Worm (Caenorhabditis elegans) whole organism, L1 larva: ENCODE measurements around the gene cgr-1.

ENCODE experiments used
- C16A3.4 ChIP-seq: fragments of 150-350 bp; optimal IDR thresholded peaks from 2 replicates; lab custom pipeline; 2014; ENCODE audit warnings: missing biosample characterization, missing genetic modification characterization
- F16B12.6 ChIP-seq: fragments of 150-350 bp; optimal IDR thresholded peaks from 2 replicates; lab custom pipeline; 2014; ENCODE audit warnings: missing biosample characterization, missing genetic modification characterization
- Y116A8C.19 ChIP-seq: sonication (generic microtip); optimal IDR thresholded peaks from 2 replicates; lab custom pipeline; 2016; ENCODE audit warnings: missing compliant biosample characterization, missing genetic modification characterization, borderline replicate concordance
- alr-1 ChIP-seq: fragments of 200-800 bp; sonication (Bioruptor generic); optimal IDR thresholded peaks from 2 replicates; lab custom pipeline; 2018; ENCODE audit warnings: borderline replicate concordance, mild to moderate bottlenecking, missing genetic modification characterization, missing compliant biosample characterization
- blmp-1 ChIP-seq: fragments of 150-350 bp; optimal IDR thresholded peaks from 2 replicates; lab custom pipeline; 2014; ENCODE audit warnings: missing biosample characterization, missing genetic modification characterization
- ceh-63 ChIP-seq: fragments of 200-800 bp; sonication (Bioruptor generic); optimal IDR thresholded peaks from 2 replicates; lab custom pipeline; 2018; ENCODE audit warnings: mild to moderate bottlenecking, missing genetic modification characterization, missing compliant biosample characterization
- ceh-8 ChIP-seq: fragments of 200-800 bp; sonication (Bioruptor generic); optimal IDR thresholded peaks from 2 replicates; lab custom pipeline; 2018; ENCODE audit warnings: mild to moderate bottlenecking, missing genetic modification characterization, moderate library complexity, missing compliant biosample characterization
- ceh-82 ChIP-seq, 3 experiments: fragments of 150-350 bp in 1 of 3; sonication (generic microtip) in 2 of 3; optimal IDR thresholded peaks; 2 replicates each; lab custom pipeline; 2014 to 2017; ENCODE audit warnings: missing biosample characterization in 3 of 3, missing genetic modification characterization in 3 of 3
- ces-1 ChIP-seq: fragments of 150-350 bp; optimal IDR thresholded peaks from 2 replicates; lab custom pipeline; 2014; ENCODE audit warnings: missing biosample characterization, missing genetic modification reagents, missing genetic modification characterization
- dpl-1 ChIP-seq, 3 experiments: fragments of 150-350 bp in 2 of 3; sonication (generic microtip) in 1 of 3; optimal IDR thresholded peaks; 2 replicates each; lab custom pipeline; 2014 to 2017; ENCODE audit warnings: missing biosample characterization in 3 of 3, missing genetic modification characterization in 3 of 3, missing genetic modification reagents in 3 of 3
- dsc-1 ChIP-seq: sonication (generic microtip); optimal IDR thresholded peaks from 2 replicates; lab custom pipeline; 2016; ENCODE audit warnings: mild to moderate bottlenecking, missing genetic modification characterization, missing compliant biosample characterization
- efl-1 ChIP-seq, 4 experiments: fragments of 150-350 bp; optimal IDR thresholded peaks in 3 of 4; peaks in 1 of 4; 1 replicate in 1 of 4; 2 replicates in 3 of 4; lab custom pipeline; 2014; ENCODE audit warnings: missing biosample characterization in 2 of 4, missing genetic modification characterization in 2 of 4, missing genetic modification reagents in 2 of 4
- efl-3 ChIP-seq: fragments of 200-800 bp; sonication (Bioruptor generic); optimal IDR thresholded peaks from 2 replicates; lab custom pipeline; 2018; ENCODE audit warnings: mild to moderate bottlenecking, missing genetic modification characterization, missing compliant biosample characterization
- egl-27 ChIP-seq, 2 experiments: fragments of 150-350 bp in 1 of 2; sonication (generic microtip); optimal IDR thresholded peaks; 3 replicates each; lab custom pipeline; 2017 to 2018; ENCODE audit warnings: missing biosample characterization in 2 of 2, missing genetic modification characterization in 2 of 2, missing genetic modification reagents in 2 of 2
- elt-2 ChIP-seq: sonication (generic microtip); optimal IDR thresholded peaks from 2 replicates; lab custom pipeline; 2016; ENCODE audit warnings: missing genetic modification characterization, mild to moderate bottlenecking, inconsistent platforms, missing compliant biosample characterization, missing genetic modification reagents
- ets-5 ChIP-seq: fragments of 200-800 bp; sonication (Bioruptor generic); IDR thresholded peaks from 2 replicates; pipeline ENCODE4 v1.3.6; 2022; ENCODE audit warnings: missing genetic modification characterization, missing compliant biosample characterization
- fkh-4 ChIP-seq: sonication (generic microtip); optimal IDR thresholded peaks from 2 replicates; lab custom pipeline; 2016; ENCODE audit warnings: missing compliant biosample characterization, missing genetic modification characterization, borderline replicate concordance
- hlh-17 ChIP-seq: fragments of 200-800 bp; sonication (Bioruptor generic); optimal IDR thresholded peaks from 2 replicates; lab custom pipeline; 2018; ENCODE audit warnings: missing genetic modification characterization, mild to moderate bottlenecking, missing compliant biosample characterization, moderate library complexity, borderline replicate concordance
- hpl-2 ChIP-seq: fragments of 150-350 bp; optimal IDR thresholded peaks from 2 replicates; lab custom pipeline; 2014; ENCODE audit warnings: missing biosample characterization, missing genetic modification reagents, missing genetic modification characterization
- irx-1 ChIP-seq: sonication (generic microtip); optimal IDR thresholded peaks from 2 replicates; lab custom pipeline; 2016; ENCODE audit warnings: missing genetic modification characterization, missing compliant biosample characterization
- isw-1 ChIP-seq: fragments of 200-800 bp; sonication (Bioruptor generic); IDR thresholded peaks from 2 replicates; pipeline ENCODE4 v1.3.6; 2022; ENCODE audit warnings: missing genetic modification characterization, missing compliant biosample characterization
- jun-1 ChIP-seq: fragments of 150-350 bp; optimal IDR thresholded peaks from 2 replicates; lab custom pipeline; 2014; ENCODE audit warnings: missing biosample characterization, missing genetic modification reagents, missing genetic modification characterization
- lin-15B ChIP-seq: fragments of 150-350 bp; sonication (generic microtip); optimal IDR thresholded peaks from 3 replicates; lab custom pipeline; 2014; ENCODE audit warnings: missing biosample characterization, missing genetic modification characterization
- lin-35 ChIP-seq, 2 experiments: fragments of 150-350 bp; optimal IDR thresholded peaks; 2 replicates each; lab custom pipeline; 2014; ENCODE audit warnings: missing biosample characterization in 2 of 2, missing genetic modification characterization in 2 of 2, missing genetic modification reagents in 2 of 2
- lir-3 ChIP-seq: sonication (generic microtip); optimal IDR thresholded peaks from 2 replicates; lab custom pipeline; 2016; ENCODE audit warnings: mild to moderate bottlenecking, missing genetic modification characterization, moderate library complexity, missing compliant biosample characterization; ENCODE audit not compliant: poor library complexity
- mdl-1 ChIP-seq, 2 experiments: fragments of 150-350 bp; optimal IDR thresholded peaks; 2 replicates each; lab custom pipeline; 2014 to 2017; ENCODE audit warnings: missing biosample characterization in 2 of 2, missing genetic modification characterization in 2 of 2, inconsistent platforms in 1 of 2
- nhr-19 ChIP-seq: fragments of 200-800 bp; sonication (Bioruptor generic); conservative IDR thresholded peaks from 2 replicates; pipeline ENCODE4 v1.3.6; 2022; ENCODE audit warnings: missing genetic modification characterization, missing compliant biosample characterization
- nhr-20 ChIP-seq: sonication (generic microtip); optimal IDR thresholded peaks from 2 replicates; lab custom pipeline; 2016; ENCODE audit warnings: mild to moderate bottlenecking, missing genetic modification characterization, missing compliant biosample characterization
- nhr-237 ChIP-seq: fragments of 150-350 bp; optimal IDR thresholded peaks from 2 replicates; lab custom pipeline; 2014; ENCODE audit warnings: missing biosample characterization, missing genetic modification characterization
- nhr-28 ChIP-seq: fragments of 150-350 bp; optimal IDR thresholded peaks from 2 replicates; lab custom pipeline; 2014; ENCODE audit warnings: missing biosample characterization, missing genetic modification characterization
- nhr-76 ChIP-seq: sonication (generic microtip); optimal IDR thresholded peaks from 2 replicates; lab custom pipeline; 2017; ENCODE audit warnings: missing biosample characterization, missing genetic modification characterization
- nhr-84 ChIP-seq: sonication (generic microtip); optimal IDR thresholded peaks from 2 replicates; lab custom pipeline; 2017; ENCODE audit warnings: missing biosample characterization, missing genetic modification characterization
- nhr-85 ChIP-seq: sonication (generic microtip); peaks from one replicate; lab custom pipeline; 2016; ENCODE audit warnings: missing genetic modification characterization, inconsistent platforms, missing compliant biosample characterization
- nhr-90 ChIP-seq: sonication (generic microtip); optimal IDR thresholded peaks from 2 replicates; lab custom pipeline; 2016; ENCODE audit warnings: mild to moderate bottlenecking, missing genetic modification characterization, missing compliant biosample characterization; ENCODE audit not compliant: poor library complexity
- skn-1 ChIP-seq: fragments of 150-350 bp; optimal IDR thresholded peaks from 2 replicates; lab custom pipeline; 2014; ENCODE audit warnings: missing biosample characterization, missing genetic modification characterization
- snpc-4 ChIP-seq: fragments of 150-350 bp; optimal IDR thresholded peaks from 2 replicates; lab custom pipeline; 2014; ENCODE audit warnings: missing biosample characterization, missing genetic modification characterization
- snu-23 ChIP-seq: sonication (generic microtip); optimal IDR thresholded peaks from 2 replicates; lab custom pipeline; 2016; ENCODE audit warnings: missing genetic modification characterization, missing compliant biosample characterization
- sptf-1 ChIP-seq: fragments of 150-350 bp; optimal IDR thresholded peaks from 2 replicates; lab custom pipeline; 2014; ENCODE audit warnings: missing biosample characterization, missing genetic modification characterization
- swsn-7 ChIP-seq: sonication (generic microtip); optimal IDR thresholded peaks from 2 replicates; lab custom pipeline; 2016; ENCODE audit warnings: missing genetic modification characterization, missing compliant biosample characterization
- tbx-2 ChIP-seq: sonication (generic microtip); optimal IDR thresholded peaks from 2 replicates; lab custom pipeline; 2016; ENCODE audit warnings: missing genetic modification characterization, missing compliant biosample characterization
- tlp-1 ChIP-seq: fragments of 150-350 bp; optimal IDR thresholded peaks from 2 replicates; lab custom pipeline; 2014; ENCODE audit warnings: missing biosample characterization, missing genetic modification characterization
- vab-15 ChIP-seq: sonication (generic microtip); optimal IDR thresholded peaks from 2 replicates; lab custom pipeline; 2017; ENCODE audit warnings: missing genotype, mild to moderate bottlenecking, missing genetic modification characterization, missing compliant biosample characterization
- xbp-1 ChIP-seq: sonication (generic microtip); optimal IDR thresholded peaks from 2 replicates; lab custom pipeline; 2016; ENCODE audit warnings: missing genetic modification characterization, missing compliant biosample characterization
- zip-4 ChIP-seq: fragments of 200-800 bp; sonication (Bioruptor generic); optimal IDR thresholded peaks from 2 replicates; lab custom pipeline; 2018; ENCODE audit warnings: mild to moderate bottlenecking, missing genetic modification characterization, moderate library complexity, missing compliant biosample characterization

Gene cgr-1

DNA sequence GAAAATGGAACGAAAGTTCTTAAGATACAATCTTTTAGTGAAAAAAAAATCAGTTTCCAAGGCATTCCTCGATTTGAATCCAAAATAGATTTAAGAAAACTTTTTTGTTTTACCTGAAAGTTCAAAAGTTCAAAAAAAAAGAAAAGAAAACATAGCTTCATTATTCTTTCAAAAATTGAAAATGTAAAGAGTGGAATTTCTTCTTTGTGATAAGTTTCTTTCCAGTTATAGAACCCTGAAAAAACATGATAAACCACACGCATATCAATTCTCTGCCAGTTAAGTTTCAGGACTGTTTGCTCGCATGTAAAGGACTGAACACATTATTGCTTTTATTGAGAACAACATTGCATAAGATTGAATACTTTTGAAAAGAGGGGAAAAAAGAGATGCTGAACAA is 11.5 kb upstream of the cgr-1 start:
- TF ChIP-seq nhr-237 (tag; lab: Kevin White, UChicago) (no peak), nhr-85 (tag; lab: Kevin White, UChicago) (no peak), hpl-2 (no peak), tbx-2 (tag; lab: Kevin White, UChicago) (no peak), F16B12.6 (tag; lab: Kevin White, UChicago) (no peak), Y116A8C.19 (tag; lab: Kevin White, UChicago) (no peak), swsn-7 (tag; lab: Kevin White, UChicago) (no peak)
- TF ChIP-seq, all 84 proteins: peak for 0

DNA sequence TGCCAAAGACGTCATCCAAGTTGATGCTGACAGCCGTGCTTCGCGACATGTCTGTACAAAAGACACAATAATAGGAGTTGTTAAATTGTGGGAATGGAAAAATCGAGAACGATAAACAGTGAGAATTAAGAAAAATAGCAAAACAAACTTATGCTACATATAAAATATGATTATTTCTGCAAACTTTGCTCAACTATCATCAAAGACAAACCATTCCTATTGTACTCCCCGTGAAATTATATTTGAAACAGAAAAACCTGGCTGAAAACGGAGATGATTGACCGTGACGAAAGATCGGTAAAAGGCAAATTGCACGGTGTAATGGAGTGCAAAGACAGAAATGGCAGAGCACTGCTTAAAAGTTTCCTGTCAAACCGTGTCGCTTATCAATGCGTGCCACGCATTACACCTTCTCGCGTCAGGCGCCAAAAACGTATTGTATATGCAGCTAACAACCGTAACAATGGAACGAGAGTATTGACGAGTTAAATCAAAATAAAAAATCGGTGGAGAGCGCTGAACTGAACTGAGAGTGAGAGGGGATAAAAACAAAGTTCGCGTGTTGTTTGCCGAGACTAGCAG is 10.9 kb upstream of the cgr-1 start, which contains the start of gene C18B2.5:
Gene C18B2.5 (minus strand): TSS at position 51 of the 582 bp plus-strand sequence.
- TF ChIP-seq elt-2 (tag; lab: Kevin White, UChicago) (peak; percentile 35), skn-1 (tag; lab: Kevin White, UChicago) (no peak), efl-1 (optimal IDR thresholded peaks at IDR 0.05; lab: Kevin White, UChicago) (no peak), efl-1 (GFP tag; optimal IDR thresholded peaks at IDR 0.05 in 1 of 2; lab: Kevin White, UChicago) (peak in 1 of 2 experiments; percentile 72)

DNA sequence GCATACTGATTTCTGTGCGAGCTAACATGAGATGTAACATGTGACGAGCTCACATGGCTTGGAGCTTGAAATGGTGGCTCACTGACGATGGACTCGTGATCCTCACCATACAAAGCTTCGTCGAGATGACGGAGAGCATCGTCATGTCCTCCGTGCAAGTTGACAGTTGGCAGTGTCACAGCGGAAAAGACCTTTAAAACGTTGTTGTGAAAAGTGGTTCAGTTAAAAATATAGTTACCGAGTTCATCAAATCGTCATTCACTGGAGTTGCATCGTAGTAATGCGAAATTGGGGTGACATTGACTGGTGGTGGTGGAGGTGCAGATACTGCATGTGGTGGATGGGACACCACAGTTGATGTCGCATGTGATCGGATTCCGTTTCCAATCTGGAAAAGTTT is 10.2 kb upstream of the cgr-1 start:
- TF ChIP-seq nhr-84 (tag; lab: Kevin White, UChicago) (no peak), nhr-90 (tag; lab: Kevin White, UChicago) (no peak), nhr-20 (tag; lab: Kevin White, UChicago) (no peak), snpc-4 (no peak), nhr-28 (tag; lab: Kevin White, UChicago) (no peak), tlp-1 (tag; lab: Kevin White, UChicago) (no peak), ets-5 (GFP tag; lab: Robert Waterston, UW) (no peak), xbp-1 (no peak), ceh-63 (GFP tag; lab: Kevin White, UChicago) (no peak), jun-1 (no peak)
- TF ChIP-seq, all 84 proteins: peak for 0

DNA sequence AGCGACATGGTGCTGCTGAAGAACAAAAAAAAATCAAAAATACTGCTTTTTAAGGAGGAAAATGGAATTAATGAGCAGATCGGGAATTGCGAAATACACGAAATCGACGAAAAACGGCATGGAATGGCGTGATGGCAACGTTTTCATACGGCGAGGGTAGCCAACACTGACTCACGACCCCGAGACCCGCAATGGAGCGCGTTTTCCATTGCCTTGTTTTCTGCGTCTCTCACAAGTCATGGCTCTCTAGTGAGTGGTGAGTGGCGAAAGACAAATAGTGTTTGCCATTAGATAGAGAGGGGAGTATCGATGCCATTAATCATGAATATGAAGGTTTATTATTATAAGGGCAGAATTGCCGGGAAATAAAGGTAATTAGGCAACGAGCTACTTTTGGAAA is 5.5 kb upstream of the cgr-1 start, which contains the start of gene C18B2.4:
Gene C18B2.4 (minus strand): TSS at position 15 of the 400 bp plus-strand sequence.
- no peak for TF ChIP-seq hlh-17 (GFP tag; lab: Kevin White, UChicago)
- TF ChIP-seq vab-15 (tag; lab: Kevin White, UChicago): no peak
- TF ChIP-seq fkh-4 (tag; lab: Kevin White, UChicago): no peak
- peak; percentile 59 for TF ChIP-seq nhr-19 (GFP tag; lab: Robert Waterston, UW)
- peak; percentile 23 for TF ChIP-seq irx-1 (tag; lab: Kevin White, UChicago)
- peak; percentile 42 for TF ChIP-seq blmp-1 (tag; lab: Kevin White, UChicago)
- peak; percentile 64 for TF ChIP-seq snpc-4
- TF ChIP-seq dsc-1 (tag; lab: Kevin White, UChicago): peak; percentile 45
- no peak for TF ChIP-seq sptf-1
- TF ChIP-seq zip-4 (GFP tag; lab: Kevin White, UChicago): peak; percentile 51
- no peak for TF ChIP-seq tlp-1 (tag; lab: Kevin White, UChicago)
- peak; percentile 43 for TF ChIP-seq lin-15B (tag; lab: Kevin White, UChicago)
- peak; percentile 84 for TF ChIP-seq skn-1 (tag; lab: Kevin White, UChicago)
- no peak for TF ChIP-seq efl-3 (GFP tag; lab: Kevin White, UChicago)
- TF ChIP-seq C16A3.4 (tag; lab: Kevin White, UChicago): peak; percentile 80
- no peak for TF ChIP-seq alr-1
- no peak for TF ChIP-seq ceh-8 (GFP tag; lab: Kevin White, UChicago)
- no peak for TF ChIP-seq ceh-63 (GFP tag; lab: Kevin White, UChicago)
- TF ChIP-seq ets-5 (GFP tag; lab: Robert Waterston, UW): no peak
- no peak for TF ChIP-seq nhr-76 (tag; lab: Kevin White, UChicago)
- peak; percentile 15 to 49 (median 29) for TF ChIP-seq dpl-1 (GFP tag; optimal IDR thresholded peaks at IDR 0.05; lab: Kevin White, UChicago)
- TF ChIP-seq lin-35 (GFP tag; optimal IDR thresholded peaks at IDR 0.05; lab: Kevin White, UChicago): peak; percentile 45 to 79
- TF ChIP-seq jun-1: peak; percentile 77
- no peak for TF ChIP-seq nhr-85 (tag; lab: Kevin White, UChicago)
- TF ChIP-seq ceh-82 (tag; optimal IDR thresholded peaks at IDR 0.05; lab: Kevin White, UChicago): peak; percentile 45 to 82 (median 67)
- TF ChIP-seq isw-1: peak; percentile 58
- peak in 1 of 2 experiments; percentile 75 for TF ChIP-seq mdl-1 (tag; optimal IDR thresholded peaks at IDR 0.05; lab: Kevin White, UChicago)
- TF ChIP-seq lir-3 (tag; lab: Kevin White, UChicago): no peak
- peak; percentile 80 for TF ChIP-seq snu-23 (GFP tag; lab: Kevin White, UChicago)
- no peak for TF ChIP-seq egl-27 (tag; optimal IDR thresholded peaks at IDR 0.05; lab: Kevin White, UChicago)
- no peak for TF ChIP-seq ces-1 (GFP tag; lab: Kevin White, UChicago)
